Worm (Caenorhabditis elegans): ENCODE data around the gene zyg-12.

- TF ChIP-seq hmg-20 (GFP tag; IDR thresholded peaks at IDR 0.05) = peak; percentile 15; the same call in 1 of the 2 replicates
- no peak for TF ChIP-seq attf-6 (GFP tag; IDR thresholded peaks at IDR 0.05)
- no peak for TF ChIP-seq snpc-1.1 (tag; optimal IDR thresholded peaks at IDR 0.05; ENCODE audit: insufficient read depth)
- TF ChIP-seq lsl-1 (GFP tag; optimal IDR thresholded peaks at IDR 0.05) = peak; percentile 48
- peak; percentile 53 to 78 for TF ChIP-seq rec-8 (tag; optimal IDR thresholded peaks at IDR 0.05)
- peak; percentile 85; the same call in 1 of the 2 replicates for TF ChIP-seq aptf-3 (GFP tag; IDR thresholded peaks at IDR 0.05)
- no peak for TF ChIP-seq pha-4 (tag; optimal IDR thresholded peaks at IDR 0.05)
- TF ChIP-seq hrde-1 (tag; optimal IDR thresholded peaks at IDR 0.05; ENCODE audit: borderline replicate concordance) = peak; percentile 84
- peak; percentile 83 for TF ChIP-seq ama-1 (optimal IDR thresholded peaks at IDR 0.05)
- peak; percentile 31 to 54 for TF ChIP-seq ama-1 (GFP tag; optimal IDR thresholded peaks at IDR 0.05)
Measured at ce11 chrII:4942397-4942796, 7.3 kb upstream of the zyg-12 start.
